Worm (Caenorhabditis elegans): ENCODE measurements around the gene Y67D8B.2.
A peak's percentile ranks its signal among the peaks of the same experiment; 100 is the strongest.

Y67D8B.2 gene

DNA sequence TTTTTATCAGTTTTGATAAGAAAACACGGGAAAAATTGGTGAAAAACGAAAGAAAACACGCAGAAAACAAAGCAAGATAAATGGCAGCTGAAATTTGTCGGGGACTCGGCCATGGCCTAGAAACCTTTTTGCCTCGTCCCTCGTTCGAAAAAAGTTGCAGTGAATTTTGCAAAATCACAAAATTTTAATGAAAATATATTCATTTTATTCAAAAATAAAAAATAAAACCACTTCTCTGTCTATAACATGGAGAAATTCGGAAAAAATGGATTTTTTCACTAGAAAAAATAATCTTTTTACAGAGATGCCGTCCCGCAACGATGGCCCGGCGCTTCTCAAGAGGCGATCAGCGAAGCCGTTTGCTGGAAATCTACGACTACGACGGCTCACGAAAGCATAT is 30.8 kb upstream of the Y67D8B.2 start, which contains the start of gene Y67D8A.2:
Gene Y67D8A.2, plus strand, starts transcription at position 301 of the 400 bp plus-strand sequence.
- TF ChIP-seq madf-10 (tag; optimal IDR thresholded peaks at IDR 0.05) (no peak), nhr-90 (tag; optimal IDR thresholded peaks at IDR 0.05) (no peak), nhr-27 (tag; optimal IDR thresholded peaks at IDR 0.05) (no peak), mcd-1 (GFP tag; IDR thresholded peaks at IDR 0.05) (no peak), F22D6.2 (tag; optimal IDR thresholded peaks at IDR 0.05) (no peak), lin-40 (tag; optimal IDR thresholded peaks at IDR 0.05) (no peak), ceh-58 (GFP tag; IDR thresholded peaks at IDR 0.05) (no peak), ceh-40 (GFP tag; IDR thresholded peaks at IDR 0.05) (no peak), lin-26 (GFP tag; IDR thresholded peaks at IDR 0.05) (no peak), ceh-91 (GFP tag; IDR thresholded peaks at IDR 0.05) (no peak), D2030.7 (GFP tag; IDR thresholded peaks at IDR 0.05) (no peak), cebp-2 (GFP tag; IDR thresholded peaks at IDR 0.05) (no peak), ceh-27 (GFP tag; optimal IDR thresholded peaks at IDR 0.05) (no peak), hsf-1 (GFP tag; IDR thresholded peaks at IDR 0.05) (no peak), Y53F4B.3 (GFP tag; IDR thresholded peaks at IDR 0.05) (no peak), ztf-26 (tag; optimal IDR thresholded peaks at IDR 0.05) (no peak), B0336.3 (GFP tag; IDR thresholded peaks at IDR 0.05) (no peak), F37B4.10 (GFP tag; IDR thresholded peaks at IDR 0.05) (no peak)

DNA sequence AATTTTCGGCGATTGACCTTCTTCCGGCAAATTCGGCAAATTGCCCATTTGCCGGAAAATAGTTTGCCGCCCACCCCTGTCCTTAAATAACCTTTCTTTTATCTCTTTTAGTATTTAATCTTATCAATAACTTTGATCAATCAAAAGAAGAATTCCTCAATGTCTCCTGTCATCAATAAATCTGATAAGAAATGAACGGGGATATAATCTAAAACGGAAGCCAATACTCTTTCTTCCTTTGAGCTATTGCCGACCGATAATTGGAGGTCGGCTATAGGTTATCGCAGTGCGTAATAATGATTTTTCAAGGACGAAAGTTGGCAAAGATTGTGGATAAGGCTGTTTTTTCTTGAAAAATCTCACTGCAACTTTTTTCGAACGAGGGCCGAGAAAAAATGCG is 29.8 kb upstream of the Y67D8B.2 start:
- TF ChIP-seq unc-62 (GFP tag; optimal IDR thresholded peaks at IDR 0.05) (peak; percentile 27), snpc-1.3 (tag; optimal IDR thresholded peaks at IDR 0.05; ENCODE audit: insufficient read depth) (no peak)

DNA sequence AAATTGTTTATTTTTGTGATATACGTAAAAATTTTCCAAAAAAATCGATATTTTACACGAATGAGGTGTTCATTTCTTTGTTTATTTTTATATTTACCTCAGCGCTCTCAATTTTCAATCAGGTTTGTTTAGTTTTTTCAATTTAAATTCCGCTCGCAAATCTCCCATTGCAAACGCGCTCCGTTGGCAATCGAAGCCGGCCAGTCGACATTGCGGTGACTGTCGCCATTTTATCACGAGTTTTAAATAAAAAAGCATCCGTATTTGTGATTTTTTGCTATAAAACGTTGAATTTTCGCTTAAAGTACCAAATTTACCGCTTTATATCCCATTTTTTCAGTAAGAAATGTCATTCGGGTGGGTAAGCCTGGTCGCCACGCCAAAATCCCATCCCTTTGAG is 22.1 kb upstream of the Y67D8B.2 start, which contains the start of gene slmp-1:
Gene slmp-1, plus strand, starts transcription at position 335 of the 400 bp plus-strand sequence.
- TF ChIP-seq snpc-1.3 (tag; optimal IDR thresholded peaks at IDR 0.05; ENCODE audit: insufficient read depth) (no peak), ceh-27 (GFP tag; optimal IDR thresholded peaks at IDR 0.05) (peak; percentile 10), F23B12.7 (tag; optimal IDR thresholded peaks at IDR 0.05; ENCODE audit: insufficient read depth) (no peak), nhr-27 (tag; optimal IDR thresholded peaks at IDR 0.05) (no peak), F22D6.2 (tag; optimal IDR thresholded peaks at IDR 0.05) (no peak), let-607 (tag; optimal IDR thresholded peaks at IDR 0.05) (no peak), snpc-1.1 (tag; optimal IDR thresholded peaks at IDR 0.05; ENCODE audit: insufficient read depth) (no peak), attf-5 (GFP tag; optimal IDR thresholded peaks at IDR 0.05) (peak; percentile 59), egl-18 (GFP tag; IDR thresholded peaks at IDR 0.05) (no peak), dox-1 (GFP tag; IDR thresholded peaks at IDR 0.05) (peak; percentile 35; the same call in 1 of the 2 replicates), lin-40 (tag; optimal IDR thresholded peaks at IDR 0.05) (no peak), F52B5.7 (tag; optimal IDR thresholded peaks at IDR 0.05) (no peak), bed-2 (GFP tag; IDR thresholded peaks at IDR 0.05) (no peak), fkh-3 (tag; optimal IDR thresholded peaks at IDR 0.05) (no peak), rec-8 (tag; optimal IDR thresholded peaks at IDR 0.05) (no peak), ceh-79 (tag; optimal IDR thresholded peaks at IDR 0.05) (no peak), lin-54 (GFP tag; optimal IDR thresholded peaks at IDR 0.05) (peak; percentile 57), ZK185.1 (tag; optimal IDR thresholded peaks at IDR 0.05; ENCODE audit: poor library complexity, severe bottlenecking) (no peak), Y95B8A.8 (GFP tag; IDR thresholded peaks at IDR 0.05) (no peak), ztf-25 (GFP tag; IDR thresholded peaks at IDR 0.05) (no peak), ama-1 (optimal IDR thresholded peaks at IDR 0.05) (no peak), ama-1 (GFP tag; optimal IDR thresholded peaks at IDR 0.05) (no peak), pbrm-1 (GFP tag; IDR thresholded peaks at IDR 0.05) (no peak), efl-1 (GFP tag; optimal IDR thresholded peaks at IDR 0.05) (peak; percentile 37), madf-8 (GFP tag; conservative IDR thresholded peaks at IDR 0.05) (no peak), rcor-1 (GFP tag; IDR thresholded peaks at IDR 0.05) (no peak), B0261.1 (tag; optimal IDR thresholded peaks at IDR 0.05) (no peak), mcd-1 (GFP tag; IDR thresholded peaks at IDR 0.05) (peak; percentile 90), sea-2 (GFP tag; IDR thresholded peaks at IDR 0.05) (no peak), gei-17 (GFP tag; optimal IDR thresholded peaks at IDR 0.05) (no peak), D2030.7 (GFP tag; IDR thresholded peaks at IDR 0.05) (no peak), ekl-4 (GFP tag; IDR thresholded peaks at IDR 0.05) (no peak), nfya-2 (GFP tag; IDR thresholded peaks at IDR 0.05) (no peak)
